Fruit fly (Drosophila melanogaster): ENCODE data around the gene CG13258.

DNA sequence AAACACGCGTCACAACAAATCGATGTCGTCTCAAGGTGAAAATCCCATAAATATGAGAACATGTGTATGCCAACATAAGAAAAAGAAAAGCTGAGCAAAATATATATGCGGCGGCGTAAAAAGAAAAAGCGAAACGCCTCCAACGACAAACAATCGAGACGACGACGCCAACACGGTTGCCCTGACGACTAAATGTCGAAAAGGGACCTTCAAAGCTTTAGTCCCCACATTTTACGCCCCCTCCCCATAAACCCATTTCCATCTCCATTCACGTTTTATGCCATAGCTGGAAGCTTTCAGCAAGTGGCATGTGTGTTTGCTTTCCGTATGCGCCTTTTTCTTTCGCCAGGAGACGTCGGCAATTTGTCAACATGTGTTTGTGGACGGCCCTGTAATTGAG, 14.9 kb downstream of the CG13258 start:
- no peak for TF ChIP-seq h (optimal IDR thresholded peaks at IDR 0.05)
- TF ChIP-seq Sin3A (optimal IDR thresholded peaks at IDR 0.05): no peak

Measured in Kc167 (cell line).